Worm (Caenorhabditis elegans): Measurements from ENCODE around the gene cct-2.

Gene cct-2

DNA sequence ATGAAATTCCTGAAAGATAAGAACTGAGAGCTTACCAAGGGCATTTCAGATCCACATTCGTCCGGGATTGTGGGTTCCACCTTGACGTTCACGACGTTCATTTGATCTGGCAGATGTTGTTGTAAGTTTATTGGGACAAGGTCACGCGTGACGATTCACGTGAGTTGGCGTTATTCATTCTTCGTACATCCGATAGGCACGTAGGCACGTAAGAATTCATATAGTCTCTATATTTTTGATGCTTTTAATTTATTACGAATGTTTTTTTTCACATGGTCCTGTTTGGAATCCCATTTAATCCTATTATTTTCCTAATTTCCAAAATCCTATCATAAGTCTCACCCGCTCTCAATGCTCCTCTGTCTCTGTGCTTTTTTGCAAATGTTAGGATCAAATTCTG is 15.6 kb upstream of the cct-2 start, which contains the start of gene B0457.4:
TSS of gene B0457.4 (minus strand) at position 101 of the 400 bp plus-strand sequence.
- TF ChIP-seq lin-39 (tag; optimal IDR thresholded peaks at IDR 0.05), result no peak
- no peak for TF ChIP-seq Y5F2A.4 (GFP tag; optimal IDR thresholded peaks at IDR 0.05)
- TF ChIP-seq zip-11 (GFP tag; IDR thresholded peaks at IDR 0.05), result no peak
- TF ChIP-seq fos-1 (tag; optimal IDR thresholded peaks at IDR 0.05), result no peak
- no peak for TF ChIP-seq F37D6.2 (tag; optimal IDR thresholded peaks at IDR 0.05)
- TF ChIP-seq ceh-82 (tag; optimal IDR thresholded peaks at IDR 0.05), result no peak
- no peak for TF ChIP-seq dmd-8 (GFP tag; IDR thresholded peaks at IDR 0.05)
- TF ChIP-seq snpc-4 (tag; optimal IDR thresholded peaks at IDR 0.05), result no peak
- no peak for TF ChIP-seq egl-43 (GFP tag; IDR thresholded peaks at IDR 0.05)
- no peak for TF ChIP-seq nhr-10 (tag; optimal IDR thresholded peaks at IDR 0.05)

DNA sequence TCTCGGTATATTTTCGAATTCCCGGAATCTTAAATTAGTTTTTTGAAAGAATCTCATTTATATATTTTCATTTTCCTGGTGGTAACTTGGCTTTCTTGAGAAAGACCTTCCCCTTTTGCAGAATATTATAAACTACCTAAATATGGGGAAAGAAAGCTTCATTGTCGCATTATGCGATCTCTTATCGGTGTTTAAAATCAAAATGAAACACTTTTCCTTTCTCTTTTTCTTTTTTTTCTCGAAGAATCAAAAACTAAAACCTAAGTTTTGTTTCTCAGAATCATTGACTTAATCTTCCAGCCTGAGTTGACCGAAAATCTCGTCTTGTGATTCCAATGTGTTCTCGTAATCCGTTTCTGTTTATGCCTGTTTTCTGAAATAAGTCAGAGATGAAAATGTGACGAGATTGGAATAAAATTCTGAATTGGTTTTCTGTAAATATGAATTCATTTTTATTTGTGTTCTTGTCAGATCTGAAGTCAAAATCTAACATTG is 15.0 kb upstream of the cct-2 start:
- TF ChIP-seq daf-8 (GFP tag; IDR thresholded peaks at IDR 0.05) (no peak), unc-39 (tag; optimal IDR thresholded peaks at IDR 0.05) (no peak), tag-97 (GFP tag; IDR thresholded peaks at IDR 0.05) (no peak), pqm-1 (tag; optimal IDR thresholded peaks at IDR 0.05) (no peak), spr-3 (GFP tag; optimal IDR thresholded peaks at IDR 0.05) (no peak), spr-1 (tag; optimal IDR thresholded peaks at IDR 0.05) (no peak), ceh-32 (tag; optimal IDR thresholded peaks at IDR 0.05; ENCODE audit: poor library complexity) (no peak), madf-9 (GFP tag; conservative IDR thresholded peaks at IDR 0.05) (no peak), ceh-44 (GFP tag; IDR thresholded peaks at IDR 0.05) (no peak), dve-1 (tag; optimal IDR thresholded peaks at IDR 0.05; ENCODE audit: insufficient read depth) (no peak), F49E8.2 (tag; optimal IDR thresholded peaks at IDR 0.05; ENCODE audit: borderline replicate concordance) (no peak)

DNA sequence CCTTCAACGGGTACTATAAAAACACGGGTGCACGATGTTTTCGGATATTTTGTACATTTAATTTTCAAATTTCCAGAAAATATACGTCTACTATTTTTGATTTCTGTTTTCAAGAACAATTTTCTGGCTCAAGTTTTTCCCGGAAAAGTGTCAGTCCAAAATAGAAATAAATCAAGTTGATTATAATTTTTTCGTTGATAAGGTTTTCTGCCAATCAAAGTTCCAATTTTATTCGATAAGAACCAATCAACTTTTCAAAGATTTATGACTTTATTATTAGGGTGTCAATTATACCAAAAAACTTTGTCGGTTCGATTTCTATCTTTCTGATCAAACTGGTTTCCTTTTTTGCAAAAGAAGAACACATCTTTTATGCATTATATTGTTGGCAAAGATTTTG is 12.9 kb upstream of the cct-2 start:
- peak; percentile 89 for TF ChIP-seq dmd-6 (GFP tag; IDR thresholded peaks at IDR 0.05)
- TF ChIP-seq dve-1 (tag; optimal IDR thresholded peaks at IDR 0.05; ENCODE audit: insufficient read depth), result peak; percentile 15
- peak; percentile 68; the same call in 1 of the 2 replicates for TF ChIP-seq ceh-20 (GFP tag; IDR thresholded peaks at IDR 0.05)
- TF ChIP-seq tra-1 (GFP tag; IDR thresholded peaks at IDR 0.05), result peak; percentile 47; the same call in 1 of the 2 replicates
- no peak for TF ChIP-seq egl-27 (tag; optimal IDR thresholded peaks at IDR 0.05)

DNA sequence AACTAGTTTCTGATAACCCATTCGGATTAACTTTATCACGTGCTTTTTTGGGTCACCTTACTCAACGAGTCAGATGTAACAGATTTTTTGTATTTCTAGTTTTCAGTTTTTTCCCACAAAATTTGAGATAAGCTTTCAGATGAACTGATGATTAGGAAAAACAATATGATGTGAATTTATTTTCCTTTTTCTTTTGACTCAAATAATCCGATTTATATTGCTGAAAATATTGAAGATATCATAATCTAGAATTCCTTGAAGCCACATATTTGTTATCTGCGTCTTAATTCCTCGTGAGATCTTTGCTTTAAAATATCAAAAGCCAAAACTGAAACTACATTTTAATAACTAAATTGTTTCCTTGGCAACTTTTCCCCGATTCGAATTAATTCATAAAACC is 10.9 kb upstream of the cct-2 start:
- TF ChIP-seq Y75B8A.6 (GFP tag; IDR thresholded peaks at IDR 0.05), result no peak

DNA sequence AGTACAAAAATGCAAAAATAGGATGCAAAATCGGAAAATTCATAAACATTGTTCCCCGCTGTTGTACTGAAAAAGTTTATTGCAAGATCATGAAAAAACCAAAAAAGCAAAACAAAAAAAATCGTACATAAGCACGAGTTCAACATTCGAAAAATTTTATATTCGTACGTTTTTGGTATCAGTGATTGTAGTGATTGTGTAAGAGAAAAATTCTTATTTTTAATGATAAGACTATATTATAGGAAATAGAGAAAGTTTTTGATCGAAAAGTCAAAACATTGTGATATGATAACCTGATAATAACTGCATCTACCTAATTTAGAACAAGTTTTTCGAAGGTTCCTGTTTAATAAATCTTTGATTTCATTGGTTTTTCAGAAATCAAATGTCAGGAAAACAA is 10.2 kb upstream of the cct-2 start:
- no peak for TF ChIP-seq skn-1 (tag; optimal IDR thresholded peaks at IDR 0.05)
- peak; percentile 65 for TF ChIP-seq nhr-28 (tag; optimal IDR thresholded peaks at IDR 0.05)
- no peak for TF ChIP-seq madf-9 (GFP tag; conservative IDR thresholded peaks at IDR 0.05)
- no peak for TF ChIP-seq cey-2 (tag; optimal IDR thresholded peaks at IDR 0.05; ENCODE audit: borderline replicate concordance, insufficient read depth)
- no peak for TF ChIP-seq pha-4 (GFP tag; IDR thresholded peaks at IDR 0.05)
- no peak for TF ChIP-seq pha-4 (tag; optimal IDR thresholded peaks at IDR 0.05)
- TF ChIP-seq nhr-77 (tag; optimal IDR thresholded peaks at IDR 0.05), result peak; percentile 19
- TF ChIP-seq pqm-1 (tag; optimal IDR thresholded peaks at IDR 0.05), result peak; percentile 6
- TF ChIP-seq daf-8 (GFP tag; IDR thresholded peaks at IDR 0.05), result no peak
- no peak for TF ChIP-seq daf-16 (GFP tag; optimal IDR thresholded peaks at IDR 0.05)
- TF ChIP-seq daf-16 (tag; optimal IDR thresholded peaks at IDR 0.05), result peak; percentile 54
- TF ChIP-seq ztf-11 (tag; optimal IDR thresholded peaks at IDR 0.05), result no peak
- TF ChIP-seq nhr-10 (tag; optimal IDR thresholded peaks at IDR 0.05), result no peak
- TF ChIP-seq ceh-32 (tag; optimal IDR thresholded peaks at IDR 0.05; ENCODE audit: poor library complexity), result no peak
